Worm (Caenorhabditis elegans): ENCODE data around the gene cest-9.2.
A peak's percentile ranks its signal among the peaks of the same experiment; 100 is the strongest.

Gene cest-9.2

DNA sequence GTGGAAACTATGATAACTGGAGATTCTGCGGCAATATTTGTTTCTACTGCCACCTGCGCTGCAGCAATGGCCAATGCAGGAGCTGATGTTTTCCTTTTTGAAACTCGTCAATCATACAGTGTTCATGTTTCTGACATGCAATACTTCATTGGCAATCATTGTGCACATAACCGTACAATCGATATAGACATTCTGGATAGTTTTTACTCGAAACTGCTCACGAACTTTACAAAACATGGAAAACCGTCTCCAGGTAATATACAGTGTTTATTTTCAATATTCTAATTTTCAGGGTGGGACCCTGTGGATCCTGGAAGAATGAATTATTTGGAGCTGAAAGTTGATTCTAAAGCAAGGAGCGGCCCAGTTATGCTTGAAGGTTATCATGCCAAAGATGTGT is at the start of gene cest-9.2:
cest-9.2 (plus strand) TSS at position 301 of the 400 bp plus-strand sequence.
- TF ChIP-seq unc-120 (tag; optimal IDR thresholded peaks at IDR 0.05; ENCODE audit: poor library complexity, severe bottlenecking) = no peak
- no peak for TF ChIP-seq nhr-76 (tag; optimal IDR thresholded peaks at IDR 0.05)
- TF ChIP-seq unc-39 (tag; optimal IDR thresholded peaks at IDR 0.05) = no peak
- TF ChIP-seq blmp-1 (tag; optimal IDR thresholded peaks at IDR 0.05) = no peak
- no peak for TF ChIP-seq ceh-39 (tag; optimal IDR thresholded peaks at IDR 0.05)
- TF ChIP-seq bed-3 (GFP tag; optimal IDR thresholded peaks at IDR 0.05) = no peak
- TF ChIP-seq nhr-237 (tag; optimal IDR thresholded peaks at IDR 0.05) = no peak
- TF ChIP-seq ceh-83 (GFP tag; optimal IDR thresholded peaks at IDR 0.05) = no peak
- TF ChIP-seq flh-1 (GFP tag; optimal IDR thresholded peaks at IDR 0.05) = no peak
- no peak for TF ChIP-seq hlh-1 (tag; optimal IDR thresholded peaks at IDR 0.05)
- no peak for TF ChIP-seq sptf-1 (tag; optimal IDR thresholded peaks at IDR 0.05)
- no peak for TF ChIP-seq lsy-2 (tag; optimal IDR thresholded peaks at IDR 0.05)
- no peak for TF ChIP-seq mls-2 (tag; optimal IDR thresholded peaks at IDR 0.05)
- no peak for TF ChIP-seq mep-1 (tag; optimal IDR thresholded peaks at IDR 0.05)
- TF ChIP-seq elt-3 (tag; optimal IDR thresholded peaks at IDR 0.05) = no peak
- TF ChIP-seq mab-5 (tag; optimal IDR thresholded peaks at IDR 0.05) = no peak

- no peak for TF ChIP-seq cnd-1 (tag; optimal IDR thresholded peaks at IDR 0.05)
- no peak for TF ChIP-seq drap-1 (GFP tag; optimal IDR thresholded peaks at IDR 0.05)
- TF ChIP-seq nhr-12 (tag; optimal IDR thresholded peaks at IDR 0.05) = no peak
- no peak for TF ChIP-seq nhr-237 (tag; optimal IDR thresholded peaks at IDR 0.05)
- TF ChIP-seq unc-39 (tag; optimal IDR thresholded peaks at IDR 0.05) = no peak
- no peak for TF ChIP-seq zip-8 (tag; optimal IDR thresholded peaks at IDR 0.05)
- no peak for TF ChIP-seq nhr-76 (tag; optimal IDR thresholded peaks at IDR 0.05)
- TF ChIP-seq snpc-4 (tag; optimal IDR thresholded peaks at IDR 0.05) = no peak
- TF ChIP-seq M03D4.4 (tag; optimal IDR thresholded peaks at IDR 0.05) = no peak
- no peak for TF ChIP-seq nhr-28 (tag; optimal IDR thresholded peaks at IDR 0.05)
- TF ChIP-seq unc-120 (tag; optimal IDR thresholded peaks at IDR 0.05; ENCODE audit: poor library complexity, severe bottlenecking) = no peak
- no peak for TF ChIP-seq hlh-1 (tag; optimal IDR thresholded peaks at IDR 0.05)
- TF ChIP-seq elt-3 (tag; optimal IDR thresholded peaks at IDR 0.05) = no peak
- TF ChIP-seq ceh-43 (GFP tag; optimal IDR thresholded peaks at IDR 0.05) = no peak
- TF ChIP-seq nhr-2 (tag; optimal IDR thresholded peaks at IDR 0.05) = peak; percentile 28
- TF ChIP-seq lin-13 (tag; optimal IDR thresholded peaks at IDR 0.05) = no peak
- TF ChIP-seq unc-62 (GFP tag; optimal IDR thresholded peaks at IDR 0.05) = peak; percentile 18
- TF ChIP-seq mep-1 (tag; optimal IDR thresholded peaks at IDR 0.05) = no peak
- no peak for TF ChIP-seq sem-2 (GFP tag; optimal IDR thresholded peaks at IDR 0.05)
- TF ChIP-seq tbx-8 (GFP tag; optimal IDR thresholded peaks at IDR 0.05) = no peak
- no peak for TF ChIP-seq ztf-11 (tag; optimal IDR thresholded peaks at IDR 0.05)
- TF ChIP-seq elt-1 (tag; optimal IDR thresholded peaks at IDR 0.05; ENCODE audit: borderline replicate concordance, insufficient read depth) = peak; percentile 92
- TF ChIP-seq sptf-1 (tag; optimal IDR thresholded peaks at IDR 0.05) = no peak
- TF ChIP-seq flh-1 (GFP tag; optimal IDR thresholded peaks at IDR 0.05) = no peak
- peak; percentile 59 for TF ChIP-seq lin-32 (GFP tag; optimal IDR thresholded peaks at IDR 0.05)
- no peak for TF ChIP-seq ces-1 (GFP tag; optimal IDR thresholded peaks at IDR 0.05)
- no peak for TF ChIP-seq mls-2 (tag; optimal IDR thresholded peaks at IDR 0.05)
- TF ChIP-seq blmp-1 (tag; optimal IDR thresholded peaks at IDR 0.05) = no peak
- no peak for TF ChIP-seq mab-5 (tag; optimal IDR thresholded peaks at IDR 0.05)
These were observed 49.3 kb upstream of the cest-9.2 start for ce11 chrX:12172482-12173134.

- TF ChIP-seq ces-1 (GFP tag; optimal IDR thresholded peaks at IDR 0.05) (no peak), nhr-237 (tag; optimal IDR thresholded peaks at IDR 0.05) (no peak), ztf-11 (tag; optimal IDR thresholded peaks at IDR 0.05) (no peak), tbx-8 (GFP tag; optimal IDR thresholded peaks at IDR 0.05) (no peak), unc-62 (GFP tag; optimal IDR thresholded peaks at IDR 0.05) (no peak), M03D4.4 (tag; optimal IDR thresholded peaks at IDR 0.05) (no peak), lsy-2 (tag; optimal IDR thresholded peaks at IDR 0.05) (no peak), blmp-1 (tag; optimal IDR thresholded peaks at IDR 0.05) (no peak), snpc-4 (tag; optimal IDR thresholded peaks at IDR 0.05) (no peak), flh-1 (GFP tag; optimal IDR thresholded peaks at IDR 0.05) (no peak), zip-8 (tag; optimal IDR thresholded peaks at IDR 0.05) (no peak), mls-2 (tag; optimal IDR thresholded peaks at IDR 0.05) (no peak)
These were observed 47.9 kb upstream of the cest-9.2 start for ce11 chrX:12173989-12174388.
